Worm (Caenorhabditis elegans): ENCODE results near the gene T01D1.4.

The T01D1.4 gene

DNA sequence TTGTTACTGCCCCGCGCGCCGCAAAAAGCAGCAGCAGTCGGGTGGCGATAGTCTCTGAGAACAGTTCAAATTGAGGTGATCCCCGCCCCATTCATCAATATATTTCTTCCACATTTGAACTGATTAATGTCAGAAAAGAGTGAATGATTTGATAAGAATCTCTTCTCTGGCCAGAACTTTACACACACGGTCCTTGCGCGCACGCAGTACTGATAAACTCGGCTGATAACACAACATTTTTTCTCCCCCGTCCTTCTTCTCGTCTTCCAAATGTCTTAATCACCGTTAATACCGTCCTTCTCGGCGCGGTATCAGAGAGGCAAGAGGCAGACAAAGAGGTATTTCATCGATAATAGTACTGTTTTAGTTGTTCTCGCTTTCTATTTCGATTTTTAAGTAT lies 16.7 kb downstream of the T01D1.4 start, which contains the start of gene etr-1 (continued):
- TF ChIP-seq tra-1 (GFP tag; IDR thresholded peaks at IDR 0.05) (peak; percentile 84), ceh-20 (GFP tag; IDR thresholded peaks at IDR 0.05) (peak; percentile 61), lin-1 (GFP tag; IDR thresholded peaks at IDR 0.05) (peak; percentile 70), arid-1 (GFP tag; conservative IDR thresholded peaks at IDR 0.05) (0 out of 2 replicates have a peak, but pooled peaks have one; percentile 21), R02D3.7 (tag; optimal IDR thresholded peaks at IDR 0.05) (no peak), jun-1 (tag; optimal IDR thresholded peaks at IDR 0.05) (peak; percentile 22), nhr-25 (tag; optimal IDR thresholded peaks at IDR 0.05; ENCODE audit: borderline replicate concordance, insufficient read depth) (peak; percentile 16), daf-16 (GFP tag; optimal IDR thresholded peaks at IDR 0.05) (no peak), daf-16 (tag; optimal IDR thresholded peaks at IDR 0.05) (peak; percentile 82), hlh-11 (tag; optimal IDR thresholded peaks at IDR 0.05) (peak; percentile 94), lir-3 (tag; optimal IDR thresholded peaks at IDR 0.05) (no peak), aly-2 (tag; optimal IDR thresholded peaks at IDR 0.05) (no peak), Y105C5A.15 (GFP tag; IDR thresholded peaks at IDR 0.05) (no peak), ZK337.2 (GFP tag; IDR thresholded peaks at IDR 0.05) (no peak), dve-1 (tag; optimal IDR thresholded peaks at IDR 0.05; ENCODE audit: insufficient read depth) (peak; percentile 88), aha-1 (tag) (peak; percentile 37)

DNA sequence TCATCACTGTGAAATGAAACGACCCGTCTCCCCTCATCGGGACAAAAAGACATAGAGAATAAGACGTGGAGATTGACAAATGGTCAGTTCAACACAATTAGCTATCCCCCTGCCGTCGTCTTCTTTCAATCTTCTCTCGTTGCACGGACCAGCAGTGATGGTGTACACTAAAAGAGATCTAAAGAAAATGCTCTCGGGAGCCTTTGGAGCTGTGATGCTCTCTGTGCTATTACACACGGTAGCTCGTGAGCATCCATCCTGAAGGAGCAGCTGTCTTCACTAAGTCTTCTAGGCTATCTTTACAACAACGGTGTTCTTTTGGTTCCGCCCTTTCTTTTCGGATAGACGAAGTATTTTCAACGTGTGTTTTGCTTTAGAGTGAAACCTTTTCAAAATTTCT lies 17.6 kb downstream of the T01D1.4 start:
- no peak for TF ChIP-seq F10B5.3 (tag; optimal IDR thresholded peaks at IDR 0.05)
- TF ChIP-seq hlh-11 (tag; optimal IDR thresholded peaks at IDR 0.05): peak; percentile 45
- peak; percentile 8 for TF ChIP-seq mxl-3 (GFP tag; optimal IDR thresholded peaks at IDR 0.05)

DNA sequence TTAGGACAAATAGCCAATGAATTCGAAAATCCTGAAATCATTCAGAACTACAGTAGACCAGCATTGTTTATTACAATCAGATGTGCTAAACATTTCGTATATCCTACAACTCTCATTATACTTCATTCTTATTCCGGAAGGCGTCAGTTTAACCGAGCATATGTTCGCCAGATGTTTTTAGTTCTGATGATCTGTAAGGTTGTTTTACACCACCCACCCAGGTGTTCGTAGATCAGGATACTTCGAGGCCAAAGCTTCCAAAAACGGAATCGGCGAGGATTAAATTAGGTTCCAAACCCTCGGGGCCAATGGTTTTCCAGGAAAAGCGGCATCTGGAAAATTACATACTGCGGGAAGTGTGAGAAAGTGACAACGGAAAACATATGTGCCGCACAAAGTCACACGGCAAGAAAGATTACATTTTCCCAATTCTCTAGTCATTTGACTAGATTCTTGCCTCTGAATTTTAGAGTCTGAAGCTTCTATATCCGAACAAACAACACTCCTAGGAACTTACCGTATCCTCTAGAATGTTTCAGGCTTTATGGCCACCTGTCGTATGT lies 18.3 kb downstream of the T01D1.4 start:
- TF ChIP-seq egl-43 (GFP tag; IDR thresholded peaks at IDR 0.05) (0 out of 2 replicates have a peak, but pooled peaks have one; percentile 29), php-3 (GFP tag; IDR thresholded peaks at IDR 0.05) (no peak), hlh-30 (tag; optimal IDR thresholded peaks at IDR 0.05; ENCODE audit: insufficient read depth) (peak; percentile 28), zfp-2 (tag; optimal IDR thresholded peaks at IDR 0.05) (no peak), vab-7 (GFP tag; IDR thresholded peaks at IDR 0.05) (no peak), lin-38 (GFP tag; IDR thresholded peaks at IDR 0.05) (no peak), dmd-6 (GFP tag; IDR thresholded peaks at IDR 0.05) (no peak), nhr-11 (tag; optimal IDR thresholded peaks at IDR 0.05) (peak; percentile 76), Y105C5A.15 (GFP tag; IDR thresholded peaks at IDR 0.05) (no peak), unc-130 (GFP tag; optimal IDR thresholded peaks at IDR 0.05) (no peak), lin-29 (GFP tag; IDR thresholded peaks at IDR 0.05) (no peak), aha-1 (tag) (peak; percentile 95), zfp-3 (GFP tag; conservative IDR thresholded peaks at IDR 0.05) (no peak)

DNA sequence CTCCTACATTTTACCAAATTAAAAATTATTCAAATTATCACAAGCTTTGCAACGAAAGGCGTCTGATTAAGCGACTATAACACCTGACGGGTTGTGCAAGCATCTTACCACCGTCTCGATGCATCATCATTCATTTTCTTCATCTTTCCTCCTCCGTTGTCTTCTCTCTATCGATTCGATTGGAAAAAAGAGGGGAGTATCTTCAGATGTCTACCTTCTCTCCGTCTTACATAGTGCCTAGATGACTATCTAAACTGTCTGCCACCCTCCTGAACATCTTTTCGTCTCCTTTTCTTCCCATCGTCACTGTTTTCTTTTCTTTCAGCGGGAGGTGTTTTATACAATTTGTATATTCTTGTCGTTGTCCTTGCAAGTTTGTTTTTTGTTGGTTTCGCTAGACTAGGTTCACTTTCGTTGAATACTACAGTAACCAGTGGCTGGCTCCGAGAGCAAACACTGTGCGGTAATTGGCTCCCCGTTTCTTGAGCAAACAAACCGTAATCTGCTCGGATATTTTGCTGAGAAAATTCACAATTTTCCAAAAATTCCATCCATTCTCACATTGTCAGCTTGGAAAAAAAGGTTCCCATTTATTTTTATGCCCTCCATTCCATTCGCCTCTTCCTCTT lies 19.5 kb downstream of the T01D1.4 start:
- TF ChIP-seq nhr-77 (tag; optimal IDR thresholded peaks at IDR 0.05) (peak; percentile 29), pha-4 (GFP tag; IDR thresholded peaks at IDR 0.05) (0 out of 2 replicates have a peak, but pooled peaks have one; percentile 20), pha-4 (tag; optimal IDR thresholded peaks at IDR 0.05) (peak; percentile 29), hlh-30 (tag; optimal IDR thresholded peaks at IDR 0.05; ENCODE audit: insufficient read depth) (peak; percentile 76), aha-1 (tag) (peak; percentile 48), T20F7.1 (GFP tag; optimal IDR thresholded peaks at IDR 0.05) (no peak), daf-19 (GFP tag; conservative IDR thresholded peaks at IDR 0.05) (no peak), nhr-41 (GFP tag; IDR thresholded peaks at IDR 0.05) (no peak), dve-1 (tag; optimal IDR thresholded peaks at IDR 0.05; ENCODE audit: insufficient read depth) (peak; percentile 58), zfp-2 (tag; optimal IDR thresholded peaks at IDR 0.05) (no peak), nhr-6 (tag; optimal IDR thresholded peaks at IDR 0.05) (peak; percentile 70), daf-16 (GFP tag; optimal IDR thresholded peaks at IDR 0.05) (no peak), daf-16 (tag; optimal IDR thresholded peaks at IDR 0.05) (peak; percentile 52), gei-8 (GFP tag; optimal IDR thresholded peaks at IDR 0.05) (no peak), dmd-9 (GFP tag; IDR thresholded peaks at IDR 0.05) (no peak), lim-7 (GFP tag; IDR thresholded peaks at IDR 0.05) (no peak), ceh-28 (tag; optimal IDR thresholded peaks at IDR 0.05) (peak; percentile 26), lin-13 (GFP tag; optimal IDR thresholded peaks at IDR 0.05) (no peak), ceh-20 (GFP tag; IDR thresholded peaks at IDR 0.05) (no peak), nhr-10 (tag; optimal IDR thresholded peaks at IDR 0.05) (no peak), ztf-7 (tag; optimal IDR thresholded peaks at IDR 0.05) (no peak), pqm-1 (tag; optimal IDR thresholded peaks at IDR 0.05) (peak; percentile 33), mep-1 (tag; optimal IDR thresholded peaks at IDR 0.05) (peak; percentile 46)
